Worm (Caenorhabditis elegans) whole organism, late embryonic: Measurements from ENCODE around the gene D1014.7.

Source experiments
- K02D7.2 ChIP-seq: sonication (generic microtip); optimal IDR thresholded peaks from 2 replicates; lab custom pipeline; 2017; ENCODE audit warnings: mild to moderate bottlenecking, missing genetic modification characterization, missing compliant biosample characterization
- ahr-1 ChIP-seq: sonication (generic microtip); optimal IDR thresholded peaks from 2 replicates; lab custom pipeline; 2016; ENCODE audit warnings: missing genetic modification characterization, missing compliant biosample characterization
- ama-1 ChIP-seq: fragments of 150-350 bp; optimal IDR thresholded peaks from 2 replicates; lab custom pipeline; 2014
- ceh-14 ChIP-seq: sonication (generic microtip); optimal IDR thresholded peaks from 2 replicates; lab custom pipeline; 2016; ENCODE audit warnings: missing genotype, missing genetic modification characterization, missing compliant biosample characterization
- ceh-19 ChIP-seq: fragments of 200-800 bp; sonication (Bioruptor generic); optimal IDR thresholded peaks from 2 replicates; lab custom pipeline; 2018; ENCODE audit warnings: mild to moderate bottlenecking, missing genetic modification characterization, missing compliant biosample characterization
- ceh-2 ChIP-seq: sonication (generic microtip); optimal IDR thresholded peaks from 2 replicates; lab custom pipeline; 2016; ENCODE audit warnings: missing genotype, missing genetic modification characterization, missing compliant biosample characterization
- ceh-22 ChIP-seq: sonication (generic microtip); optimal IDR thresholded peaks from 2 replicates; lab custom pipeline; 2017; ENCODE audit warnings: missing biosample characterization, missing genetic modification characterization
- ceh-24 ChIP-seq: sonication (generic microtip); optimal IDR thresholded peaks from 2 replicates; lab custom pipeline; 2016; ENCODE audit warnings: mild to moderate bottlenecking, missing genetic modification characterization, missing compliant biosample characterization
- ceh-45 ChIP-seq: fragments of 200-800 bp; sonication (Bioruptor generic); IDR thresholded peaks from 2 replicates; pipeline ENCODE4 v1.3.6; 2022; ENCODE audit warnings: missing genetic modification reagents, missing genetic modification characterization, missing compliant biosample characterization
- ceh-6 ChIP-seq: fragments of 200-800 bp; sonication (Bioruptor generic); optimal IDR thresholded peaks from 2 replicates; lab custom pipeline; 2018; ENCODE audit warnings: mild to moderate bottlenecking, missing genetic modification characterization, missing compliant biosample characterization
- ceh-9 ChIP-seq: sonication (generic microtip); optimal IDR thresholded peaks from 2 replicates; lab custom pipeline; 2016; ENCODE audit warnings: mild to moderate bottlenecking, missing genetic modification characterization, inconsistent platforms, missing compliant biosample characterization
- dve-1 ChIP-seq: sonication (generic microtip); optimal IDR thresholded peaks from 2 replicates; lab custom pipeline; 2017; ENCODE audit warnings: antibody characterized with exemption, mild to moderate bottlenecking, missing genetic modification characterization, missing compliant biosample characterization
- elt-2 ChIP-seq: sonication (generic microtip); optimal IDR thresholded peaks from 2 replicates; lab custom pipeline; 2016; ENCODE audit warnings: missing genetic modification reagents, missing genetic modification characterization, missing compliant biosample characterization
- elt-4 ChIP-seq: sonication (generic microtip); optimal IDR thresholded peaks from 2 replicates; lab custom pipeline; 2016; ENCODE audit warnings: missing genetic modification characterization, missing compliant biosample characterization
- hlh-30 ChIP-seq: sonication (generic microtip); optimal IDR thresholded peaks from 2 replicates; lab custom pipeline; 2017; ENCODE audit warnings: antibody characterized with exemption, missing genetic modification characterization, missing compliant biosample characterization; ENCODE audit not compliant: insufficient read depth
- hlh-6 ChIP-seq: sonication (generic microtip); optimal IDR thresholded peaks from 2 replicates; lab custom pipeline; 2016; ENCODE audit warnings: missing genotype, missing genetic modification characterization, missing compliant biosample characterization
- lim-6 ChIP-seq: sonication (generic microtip); optimal IDR thresholded peaks from 2 replicates; lab custom pipeline; 2016; ENCODE audit warnings: missing genetic modification characterization, missing compliant biosample characterization
- madf-2 ChIP-seq: sonication (generic microtip); optimal IDR thresholded peaks from 2 replicates; lab custom pipeline; 2017; ENCODE audit warnings: missing genetic modification characterization, missing compliant biosample characterization
- nfya-1 ChIP-seq: sonication (generic microtip); optimal IDR thresholded peaks from 2 replicates; lab custom pipeline; 2017; ENCODE audit warnings: missing genetic modification characterization, mild to moderate bottlenecking, missing compliant biosample characterization, antibody characterized with exemption, moderate library complexity
- npax-4 ChIP-seq: sonication (generic microtip); optimal IDR thresholded peaks from 2 replicates; lab custom pipeline; 2016; ENCODE audit warnings: missing genetic modification characterization, missing compliant biosample characterization
- odd-2 ChIP-seq: sonication (generic microtip); optimal IDR thresholded peaks from 2 replicates; lab custom pipeline; 2017; ENCODE audit warnings: antibody characterized with exemption, mild to moderate bottlenecking, missing genetic modification characterization, missing compliant biosample characterization
- pat-9 ChIP-seq: fragments of 200-800 bp; sonication (Bioruptor generic); optimal IDR thresholded peaks from 2 replicates; lab custom pipeline; 2018; ENCODE audit warnings: mild to moderate bottlenecking, missing genetic modification characterization, moderate library complexity, missing compliant biosample characterization
- pha-2 ChIP-seq: sonication (generic microtip); optimal IDR thresholded peaks from 2 replicates; lab custom pipeline; 2017; ENCODE audit warnings: mild to moderate bottlenecking, missing genetic modification characterization, missing compliant biosample characterization
- rnt-1 ChIP-seq: sonication (generic microtip); optimal IDR thresholded peaks from 2 replicates; lab custom pipeline; 2016; ENCODE audit warnings: missing genetic modification characterization, missing compliant biosample characterization
- sox-4 ChIP-seq: sonication (generic microtip); optimal IDR thresholded peaks from 2 replicates; lab custom pipeline; 2017; ENCODE audit warnings: mild to moderate bottlenecking, missing genetic modification characterization, inconsistent platforms, missing compliant biosample characterization
- tbx-2 ChIP-seq: sonication (generic microtip); optimal IDR thresholded peaks from 2 replicates; lab custom pipeline; 2016; ENCODE audit warnings: missing genetic modification characterization, missing compliant biosample characterization
- tbx-7 ChIP-seq: sonication (generic microtip); optimal IDR thresholded peaks from 2 replicates; lab custom pipeline; 2016; ENCODE audit warnings: missing genotype, missing genetic modification characterization, missing compliant biosample characterization
- unc-3 ChIP-seq, 2 experiments: fragments of 200-800 bp in 1 of 2; sonication (Bioruptor generic) in 1 of 2; sonication (generic microtip) in 1 of 2; conservative IDR thresholded peaks in 1 of 2; optimal IDR thresholded peaks in 1 of 2; 2 replicates each; pipeline versions ENCODE4 v1.3.6 to Lab custom; 2016 to 2022; ENCODE audit warnings: missing compliant biosample characterization in 2 of 2, missing genetic modification characterization in 2 of 2, missing genetic modification reagents in 1 of 2
- unc-42 ChIP-seq: sonication (generic microtip); optimal IDR thresholded peaks from 2 replicates; lab custom pipeline; 2016; ENCODE audit warnings: missing genotype, missing genetic modification characterization, missing compliant biosample characterization
- unc-55 ChIP-seq: sonication (generic microtip); optimal IDR thresholded peaks from 2 replicates; lab custom pipeline; 2017; ENCODE audit warnings: missing biosample characterization, missing genetic modification reagents, missing genetic modification characterization
- zip-5 ChIP-seq: sonication (generic microtip); optimal IDR thresholded peaks from 2 replicates; lab custom pipeline; 2016; ENCODE audit warnings: missing genetic modification characterization, missing compliant biosample characterization
- ztf-16 ChIP-seq: sonication (generic microtip); optimal IDR thresholded peaks from 2 replicates; lab custom pipeline; 2017; ENCODE audit warnings: missing genetic modification characterization, missing compliant biosample characterization

D1014.7 gene

DNA sequence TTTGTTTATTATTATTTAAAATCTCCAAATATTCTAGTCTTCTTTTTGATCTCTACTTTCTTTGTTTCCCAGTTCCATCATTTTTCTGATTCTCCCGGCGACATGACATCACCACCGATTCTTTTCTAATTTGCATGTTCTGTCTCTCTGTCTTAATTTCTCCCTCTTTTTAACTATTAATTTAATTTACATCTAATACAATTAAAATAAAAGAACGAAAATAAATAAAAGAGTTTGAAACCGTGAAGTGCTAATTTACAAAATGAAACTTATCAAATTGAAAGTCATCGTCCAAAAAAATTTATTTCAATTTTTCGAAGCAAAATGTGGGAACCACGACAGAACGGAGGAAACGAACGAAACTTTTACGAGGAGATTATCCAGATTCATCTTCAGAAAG is 41.6 kb downstream of the D1014.7 start, which contains the start of gene F20D6.6:
TSS of gene F20D6.6 (plus strand) at position 301 of the 400 bp plus-strand sequence.
- TF ChIP-seq unc-42 (tag; lab: Kevin White, UChicago) (no peak), lim-6 (no peak), ceh-2 (tag; lab: Kevin White, UChicago) (no peak), K02D7.2 (tag; lab: Kevin White, UChicago) (no peak), zip-5 (tag; lab: Kevin White, UChicago) (no peak), npax-4 (tag; lab: Kevin White, UChicago) (no peak), hlh-30 (no peak), ceh-24 (tag; lab: Kevin White, UChicago) (no peak), pat-9 (tag; lab: Kevin White, UChicago) (no peak)

DNA sequence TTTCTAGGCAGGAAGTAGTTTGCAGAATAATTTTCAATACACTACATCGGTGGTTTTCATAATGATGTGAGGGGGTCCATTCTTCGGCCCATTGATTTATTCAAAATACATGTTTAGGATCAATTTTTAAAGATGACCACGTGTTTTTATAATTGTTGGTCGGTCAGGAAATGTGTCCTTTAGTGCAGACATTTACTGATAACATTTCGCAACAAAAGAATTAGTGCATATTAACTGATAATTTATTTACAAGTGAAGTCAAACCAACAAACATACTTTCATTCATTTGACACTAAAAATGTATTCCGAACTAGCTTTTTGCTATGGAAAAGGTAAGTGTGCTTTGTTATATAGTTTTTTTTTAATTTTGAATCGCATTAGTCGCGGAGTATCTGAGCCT is 43.6 kb downstream of the D1014.7 start, which contains the start of gene F20D6.5:
TSS of gene F20D6.5 (plus strand) at position 259 of the 400 bp plus-strand sequence.
- TF ChIP-seq elt-2 (tag; lab: Kevin White, UChicago) (peak; percentile 28), unc-3 (GFP tag; conservative IDR thresholded peaks at IDR 0.05; lab: Robert Waterston, UW) (no peak), unc-3 (tag; optimal IDR thresholded peaks at IDR 0.05; lab: Kevin White, UChicago) (no peak)

DNA sequence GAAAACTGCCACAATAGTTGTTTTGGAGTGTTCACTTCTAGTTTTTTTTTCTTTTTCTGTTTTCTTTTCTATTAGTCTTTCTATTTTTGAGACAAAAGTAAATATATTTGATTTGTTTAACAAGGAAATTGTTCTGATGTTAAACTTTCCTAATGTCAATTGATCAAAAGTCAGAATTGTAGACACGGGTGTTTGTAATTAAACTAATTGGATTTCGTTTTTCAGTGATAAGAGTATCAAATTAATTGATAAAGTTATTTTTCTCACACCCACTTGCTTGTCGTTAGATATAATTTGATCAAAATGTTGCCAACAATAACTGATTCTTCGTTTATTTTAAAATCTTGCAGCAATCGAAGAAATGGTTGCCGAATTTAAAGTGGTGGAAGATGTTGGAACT is 45.1 kb downstream of the D1014.7 start:
- TF ChIP-seq ceh-45 (GFP tag; lab: Robert Waterston, UW) (no peak), ceh-22 (tag; lab: Kevin White, UChicago) (no peak), npax-4 (tag; lab: Kevin White, UChicago) (no peak), ztf-16 (tag; lab: Kevin White, UChicago) (no peak), K02D7.2 (tag; lab: Kevin White, UChicago) (no peak), sox-4 (no peak), elt-4 (tag; lab: Kevin White, UChicago) (no peak)

DNA sequence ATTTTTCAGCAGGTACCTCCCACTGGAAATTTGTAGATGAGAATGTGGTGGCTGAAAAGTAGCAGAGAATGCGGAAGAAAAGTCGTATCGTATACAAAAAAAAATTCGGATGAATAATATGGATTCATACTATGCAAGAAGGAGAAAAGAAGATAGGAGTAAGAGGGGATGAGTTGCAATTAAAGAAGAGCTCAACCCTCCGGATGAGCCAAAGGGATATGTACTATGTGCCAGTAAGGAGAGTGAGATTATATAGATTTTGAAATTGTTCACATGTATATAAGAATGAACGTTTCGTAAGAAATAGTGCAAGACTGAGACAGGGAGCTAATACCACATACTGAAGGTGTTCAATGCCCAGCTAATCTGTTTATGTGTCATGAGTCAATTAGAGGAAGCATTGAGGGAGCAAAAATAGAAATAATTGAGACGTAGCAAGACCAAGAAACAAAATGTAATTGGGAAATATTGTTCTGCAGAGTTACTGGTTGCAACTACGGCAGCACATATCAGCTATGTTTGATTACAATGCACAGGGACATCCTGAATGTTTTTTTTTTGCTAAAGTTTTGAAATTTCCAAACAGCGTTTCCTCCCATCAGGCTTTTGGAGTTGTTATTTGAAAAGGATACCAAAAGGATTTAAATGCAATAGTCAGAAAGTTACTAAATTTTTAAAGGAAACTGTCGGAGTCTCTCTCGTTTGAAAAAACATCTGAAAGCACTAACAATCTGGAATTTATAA is 50.3 kb downstream of the D1014.7 start, which contains the start of gene F20D6.8:
TSS of gene F20D6.8 (minus strand) at position 51 of the 744 bp plus-strand sequence.
- no peak for TF ChIP-seq lim-6
- TF ChIP-seq unc-42 (tag; lab: Kevin White, UChicago) = peak; percentile 31

DNA sequence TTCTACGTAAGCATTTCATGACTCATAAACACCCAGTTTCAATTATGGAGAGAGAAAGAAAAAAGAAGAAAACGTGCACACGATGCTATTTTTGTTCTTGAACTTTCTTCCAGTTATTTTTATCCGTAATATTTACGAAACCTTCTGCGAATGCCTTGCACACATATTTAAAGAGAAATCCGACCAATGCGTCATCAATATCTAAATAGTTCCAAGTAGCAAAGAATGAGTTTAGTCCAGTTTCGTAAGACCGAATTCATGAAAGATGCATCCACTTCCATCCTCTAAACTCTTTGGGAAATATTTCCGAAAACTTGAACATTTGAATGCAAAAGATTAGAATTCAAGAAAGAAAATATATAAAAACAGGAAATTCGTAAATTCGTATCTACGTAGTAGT is 51.1 kb downstream of the D1014.7 start:
- TF ChIP-seq ceh-14 (tag; lab: Kevin White, UChicago) = no peak
- no peak for TF ChIP-seq ceh-6
- no peak for TF ChIP-seq tbx-7
- TF ChIP-seq tbx-2 = no peak
- no peak for TF ChIP-seq pha-2 (tag; lab: Kevin White, UChicago)
- TF ChIP-seq unc-55 (GFP tag; lab: Kevin White, UChicago) = no peak
- no peak for TF ChIP-seq ahr-1 (tag; lab: Kevin White, UChicago)
- no peak for TF ChIP-seq madf-2 (tag; lab: Kevin White, UChicago)
- TF ChIP-seq ceh-19 (GFP tag; lab: Kevin White, UChicago) = no peak
- no peak for TF ChIP-seq rnt-1 (tag; lab: Kevin White, UChicago)
- no peak for TF ChIP-seq lim-6
- TF ChIP-seq hlh-6 (tag; lab: Kevin White, UChicago) = no peak
- no peak for TF ChIP-seq ceh-9
- no peak for TF ChIP-seq nfya-1
- TF ChIP-seq odd-2 (tag; lab: Kevin White, UChicago) = no peak
- no peak for TF ChIP-seq ama-1 (lab: Kevin White, UChicago)
- TF ChIP-seq dve-1 = no peak
